Fruit fly (Drosophila melanogaster) whole organism, prepupa: ENCODE results near the gene temp.

Experiments
- Blimp-1 ChIP-seq: fragments of 200-800 bp; sonication (Bioruptor generic); optimal IDR thresholded peaks from 3 replicates; lab custom pipeline; 2017; ENCODE audit warnings: missing biosample characterization, missing genetic modification characterization, mild to moderate bottlenecking, moderate library complexity, missing genetic modification reagents
- CG10631 ChIP-seq: fragments of 200-800 bp; sonication (Bioruptor generic); optimal IDR thresholded peaks from 2 replicates; lab custom pipeline; 2016; ENCODE audit warnings: missing biosample characterization, missing genetic modification characterization
- CG10669 ChIP-seq: fragments of 200-800 bp; sonication (Bioruptor generic); optimal IDR thresholded peaks from 3 replicates; lab custom pipeline; 2018; ENCODE audit warnings: missing biosample characterization, mild to moderate bottlenecking, missing genetic modification characterization, moderate library complexity
- CG11294 ChIP-seq: fragments of 200-800 bp; sonication (Bioruptor generic); IDR thresholded peaks from 2 replicates; pipeline ENCODE4 v1.3.6; 2022; ENCODE audit warnings: missing biosample characterization, missing genetic modification characterization
- CG1621 ChIP-seq: fragments of 200-800 bp; sonication (Bioruptor generic); optimal IDR thresholded peaks from 3 replicates; lab custom pipeline; 2018; ENCODE audit warnings: missing biosample characterization, mild to moderate bottlenecking, missing genetic modification characterization
- CG16779 ChIP-seq: fragments of 200-800 bp; sonication (Bioruptor generic); optimal IDR thresholded peaks from 3 replicates; lab custom pipeline; 2017; ENCODE audit warnings: missing biosample characterization, mild to moderate bottlenecking, missing genetic modification characterization
- CG32006 ChIP-seq: fragments of 200-800 bp; sonication (Bioruptor generic); optimal IDR thresholded peaks from 3 replicates; lab custom pipeline; 2017; ENCODE audit warnings: missing biosample characterization, mild to moderate bottlenecking, missing genetic modification characterization
- CG34406 ChIP-seq: fragments of 200-800 bp; sonication (Bioruptor generic); optimal IDR thresholded peaks from 3 replicates; lab custom pipeline; 2016; ENCODE audit warnings: missing biosample characterization, missing genetic modification characterization
- CG4318 ChIP-seq: fragments of 200-800 bp; sonication (Bioruptor generic); optimal IDR thresholded peaks from 3 replicates; lab custom pipeline; 2017; ENCODE audit warnings: missing biosample characterization, mild to moderate bottlenecking, missing genetic modification characterization
- CG6163 ChIP-seq: fragments of 200-800 bp; sonication (Bioruptor generic); IDR thresholded peaks from 3 replicates; pipeline ENCODE4 v1.3.6; 2022; ENCODE audit warnings: missing biosample characterization, missing genetic modification characterization
- CG6792 ChIP-seq: fragments of 200-800 bp; sonication (Bioruptor generic); optimal IDR thresholded peaks from 3 replicates; lab custom pipeline; 2016; ENCODE audit warnings: missing biosample characterization, missing genetic modification characterization
- CG6808 ChIP-seq: fragments of 200-800 bp; sonication (Bioruptor generic); optimal IDR thresholded peaks from 3 replicates; lab custom pipeline; 2017; ENCODE audit warnings: missing biosample characterization, missing genetic modification characterization, mild to moderate bottlenecking, moderate library complexity, missing genetic modification reagents
- CG6854 ChIP-seq: fragments of 200-800 bp; sonication (Bioruptor generic); optimal IDR thresholded peaks from 2 replicates; lab custom pipeline; 2017; ENCODE audit warnings: missing biosample characterization, mild to moderate bottlenecking, missing genetic modification characterization
- CG9139 ChIP-seq: fragments of 200-800 bp; sonication (Bioruptor generic); optimal IDR thresholded peaks from 3 replicates; lab custom pipeline; 2017; ENCODE audit warnings: missing biosample characterization, mild to moderate bottlenecking, missing genetic modification characterization
- Eip75B ChIP-seq: fragments of 200-800 bp; sonication (Bioruptor generic); optimal IDR thresholded peaks from 3 replicates; lab custom pipeline; 2016; ENCODE audit warnings: missing biosample characterization, missing genetic modification characterization
- Ets21C ChIP-seq: fragments of 200-800 bp; sonication (Bioruptor generic); optimal IDR thresholded peaks from 3 replicates; lab custom pipeline; 2016; ENCODE audit warnings: missing biosample characterization, missing genetic modification characterization
- Gug ChIP-seq: fragments of 200-800 bp; sonication (Bioruptor generic); IDR thresholded peaks from 2 replicates; pipeline ENCODE4 v1.3.6; 2022; ENCODE audit warnings: missing biosample characterization, missing genetic modification characterization
- Hr38 ChIP-seq: sonication (Bioruptor generic); optimal IDR thresholded peaks from 2 replicates; lab custom pipeline; 2016; ENCODE audit warnings: missing biosample characterization, missing genetic modification characterization
- Hr4 ChIP-seq: fragments of 200-800 bp; sonication (Bioruptor generic); optimal IDR thresholded peaks from 3 replicates; lab custom pipeline; 2016; ENCODE audit warnings: missing biosample characterization, missing genetic modification characterization
- Met ChIP-seq: fragments of 200-800 bp; sonication (Bioruptor generic); optimal IDR thresholded peaks from 3 replicates; lab custom pipeline; 2016; ENCODE audit warnings: missing biosample characterization, missing genetic modification characterization
- OdsH ChIP-seq: fragments of 200-800 bp; sonication (Bioruptor generic); optimal IDR thresholded peaks from 3 replicates; lab custom pipeline; 2016; ENCODE audit warnings: missing biosample characterization, missing genetic modification characterization
- Sox102F ChIP-seq: fragments of 200-800 bp; sonication (Bioruptor generic); optimal IDR thresholded peaks from 2 replicates; lab custom pipeline; 2016; ENCODE audit warnings: missing biosample characterization, mild to moderate bottlenecking, missing genetic modification characterization
- acj6 ChIP-seq: fragments of 200-800 bp; sonication (Bioruptor generic); optimal IDR thresholded peaks from 3 replicates; lab custom pipeline; 2016; ENCODE audit warnings: missing biosample characterization, missing genetic modification characterization
- cyc ChIP-seq: fragments of 200-800 bp; sonication (Bioruptor generic); optimal IDR thresholded peaks from 3 replicates; lab custom pipeline; 2016; ENCODE audit warnings: missing biosample characterization, missing genetic modification characterization
- dac ChIP-seq: fragments of 200-800 bp; sonication (Bioruptor generic); optimal IDR thresholded peaks from 2 replicates; lab custom pipeline; 2017; ENCODE audit warnings: missing biosample characterization, mild to moderate bottlenecking, missing genetic modification characterization
- eg ChIP-seq: fragments of 200-800 bp; sonication (Bioruptor generic); IDR thresholded peaks from 3 replicates; pipeline ENCODE4 v1.3.6; 2022; ENCODE audit warnings: missing biosample characterization, missing genetic modification characterization
- esn ChIP-seq: fragments of 200-800 bp; sonication (Bioruptor generic); optimal IDR thresholded peaks from 2 replicates; lab custom pipeline; 2016; ENCODE audit warnings: missing biosample characterization, mild to moderate bottlenecking, missing genetic modification characterization, moderate library complexity
- fd85E ChIP-seq: fragments of 200-800 bp; sonication (Bioruptor generic); optimal IDR thresholded peaks from 3 replicates; lab custom pipeline; 2016; ENCODE audit warnings: missing biosample characterization, missing genetic modification characterization
- lz ChIP-seq: fragments of 200-800 bp; sonication (Bioruptor generic); optimal IDR thresholded peaks from 3 replicates; lab custom pipeline; 2016; ENCODE audit warnings: missing biosample characterization, missing genetic modification characterization
- salr ChIP-seq, 2 experiments: fragments of 200-800 bp; sonication (Bioruptor generic); optimal IDR thresholded peaks; 3 replicates each; lab custom pipeline; 2016 to 2018; ENCODE audit warnings: missing biosample characterization in 2 of 2, missing genetic modification characterization in 2 of 2, mild to moderate bottlenecking in 1 of 2
- svp ChIP-seq: fragments of 200-800 bp; sonication (Bioruptor generic); peaks from one replicate; lab custom pipeline; 2016; ENCODE audit warnings: missing biosample characterization, missing genetic modification characterization
- topi ChIP-seq: fragments of 200-800 bp; sonication (Bioruptor generic); optimal IDR thresholded peaks from 3 replicates; lab custom pipeline; 2016; ENCODE audit warnings: missing biosample characterization, missing genetic modification characterization
- vri ChIP-seq: fragments of 200-800 bp; sonication (Bioruptor generic); optimal IDR thresholded peaks from 3 replicates; lab custom pipeline; 2016; ENCODE audit warnings: missing biosample characterization, mild to moderate bottlenecking, missing genetic modification characterization

temp gene

dm6 chrX:2296230-2297044 is 34.1 kb upstream of the temp start (continued):
- TF ChIP-seq CG1621: peak; percentile 89
- TF ChIP-seq CG4318 (GFP tag; lab: Kevin White, UChicago): peak; percentile 89
- TF ChIP-seq fd85E: peak; percentile 88
- peak; percentile 78 to 93 for TF ChIP-seq salr (GFP tag; optimal IDR thresholded peaks at IDR 0.05; lab: Kevin White, UChicago)
- TF ChIP-seq svp (GFP tag; lab: Kevin White, UChicago): peak; percentile 98
- TF ChIP-seq Ets21C (GFP tag; lab: Kevin White, UChicago): peak; percentile 94
- peak; percentile 96 for TF ChIP-seq lz (GFP tag; lab: Kevin White, UChicago)
- TF ChIP-seq topi (GFP tag; lab: Kevin White, UChicago): peak; percentile 97
- peak; percentile 88 for TF ChIP-seq dac (GFP tag; lab: Kevin White, UChicago)
- TF ChIP-seq esn: peak; percentile 96
- TF ChIP-seq CG9139 (GFP tag; lab: Kevin White, UChicago): peak; percentile 88
- TF ChIP-seq Eip75B (GFP tag; lab: Kevin White, UChicago): peak; percentile 96
- TF ChIP-seq cyc (GFP tag; lab: Kevin White, UChicago): peak; percentile 93
- peak; percentile 94 for TF ChIP-seq OdsH (GFP tag; lab: Kevin White, UChicago)
- no peak for TF ChIP-seq Hr38
- TF ChIP-seq CG6792 (GFP tag; lab: Kevin White, UChicago): peak; percentile 96
- TF ChIP-seq Met: peak; percentile 97
- peak; percentile 93 for TF ChIP-seq CG34406 (GFP tag; lab: Kevin White, UChicago)
- peak; percentile 89 for TF ChIP-seq CG6854 (GFP tag; lab: Kevin White, UChicago)
- peak; percentile 92 for TF ChIP-seq CG10631 (GFP tag; lab: Kevin White, UChicago)
- peak; percentile 93 for TF ChIP-seq CG16779 (tag; lab: Kevin White, UChicago)
- peak; percentile 97 for TF ChIP-seq CG32006 (GFP tag; lab: Kevin White, UChicago)
- peak; percentile 96 for TF ChIP-seq Blimp-1 (GFP tag; lab: Kevin White, UChicago)
- peak; percentile 90 for TF ChIP-seq Hr4 (GFP tag; lab: Kevin White, UChicago)
- TF ChIP-seq acj6: peak; percentile 93
- TF ChIP-seq Gug (GFP tag; lab: Robert Waterston, UW): 0 out of 2 replicates have a peak, but pooled peaks have one; percentile 60
- TF ChIP-seq CG6808: peak; percentile 94

- peak; percentile 36 for TF ChIP-seq CG6854 (GFP tag; lab: Kevin White, UChicago)
- TF ChIP-seq Sox102F (GFP tag; lab: Kevin White, UChicago): no peak
- TF ChIP-seq CG6163 (GFP tag; lab: Robert Waterston, UW): peak; percentile 10; the same call in 1 of the 3 replicates
- TF ChIP-seq vri (GFP tag; lab: Kevin White, UChicago): peak; percentile 96
- TF ChIP-seq Eip75B (GFP tag; lab: Kevin White, UChicago): no peak
- TF ChIP-seq CG11294 (GFP tag; lab: Robert Waterston, UW): 0 out of 2 replicates have a peak, but pooled peaks have one; percentile 68
- 0 out of 3 replicates have a peak, but pooled peaks have one; percentile 70 for TF ChIP-seq eg
- peak; percentile 1 for TF ChIP-seq CG10669 (GFP tag; lab: Kevin White, UChicago)
These were observed 33.3 kb upstream of the temp start, which contains the start of gene Raf for dm6 chrX:2295435-2296229. Raf (plus strand) TSS chrX:2295466.
